Fruit fly (Drosophila melanogaster) whole organism, embryonic: ENCODE data around the gene CG4338.

Source experiments
- Aef1 ChIP-seq: fragments of 200-800 bp; sonication (Bioruptor generic); IDR thresholded peaks from 3 replicates; pipeline ENCODE4 v1.3.6; 2022; ENCODE audit warnings: missing biosample characterization, missing genetic modification characterization
- CG11696 ChIP-seq: fragments of 200-800 bp; sonication (Bioruptor generic); IDR thresholded peaks from 2 replicates; pipeline ENCODE4 v1.3.6; 2022; ENCODE audit warnings: missing biosample characterization, missing genetic modification characterization
- CG13775 ChIP-seq: fragments of 200-800 bp; sonication (Bioruptor generic); optimal IDR thresholded peaks from 3 replicates; lab custom pipeline; 2017; ENCODE audit warnings: missing biosample characterization, mild to moderate bottlenecking, missing genetic modification characterization
- CG13894 ChIP-seq: fragments of 200-800 bp; sonication (Bioruptor generic); optimal IDR thresholded peaks from 3 replicates; lab custom pipeline; 2018; ENCODE audit warnings: missing biosample characterization, mild to moderate bottlenecking, missing genetic modification characterization, moderate library complexity
- CG1529 ChIP-seq: fragments of 200-800 bp; sonication (Bioruptor generic); optimal IDR thresholded peaks from 3 replicates; lab custom pipeline; 2018; ENCODE audit warnings: missing biosample characterization, missing genetic modification characterization
- CG16863 ChIP-seq: fragments of 200-800 bp; sonication (Bioruptor generic); optimal IDR thresholded peaks from 3 replicates; lab custom pipeline; 2016; ENCODE audit warnings: missing biosample characterization, missing genetic modification characterization
- CG17359 ChIP-seq: fragments of 200-800 bp; sonication (Bioruptor generic); optimal IDR thresholded peaks from 3 replicates; lab custom pipeline; 2018; ENCODE audit warnings: missing biosample characterization, mild to moderate bottlenecking, missing genetic modification characterization, moderate library complexity
- CG2875 ChIP-seq: fragments of 200-800 bp; sonication (Bioruptor generic); optimal IDR thresholded peaks from 2 replicates; lab custom pipeline; 2017; ENCODE audit warnings: missing biosample characterization, mild to moderate bottlenecking, missing genetic modification characterization, missing genetic modification reagents
- CG30403 ChIP-seq: fragments of 200-800 bp; sonication (Bioruptor generic); optimal IDR thresholded peaks from 3 replicates; lab custom pipeline; 2016; ENCODE audit warnings: missing biosample characterization, missing genetic modification characterization
- CG4424 ChIP-seq: fragments of 200-800 bp; sonication (Bioruptor generic); optimal IDR thresholded peaks from 3 replicates; lab custom pipeline; 2016; ENCODE audit warnings: missing biosample characterization, missing genetic modification characterization
- CG4707 ChIP-seq: fragments of 200-800 bp; sonication (Bioruptor generic); optimal IDR thresholded peaks from 2 replicates; lab custom pipeline; 2018; ENCODE audit warnings: missing biosample characterization, mild to moderate bottlenecking, missing genetic modification characterization, moderate library complexity
- CG6175 ChIP-seq: fragments of 200-800 bp; sonication (Bioruptor generic); IDR thresholded peaks from 3 replicates; pipeline ENCODE4 v1.3.6; 2022; ENCODE audit warnings: missing biosample characterization, missing genetic modification characterization
- CG7271 ChIP-seq: fragments of 200-800 bp; sonication (Bioruptor generic); optimal IDR thresholded peaks from 2 replicates; lab custom pipeline; 2018; ENCODE audit warnings: missing biosample characterization, mild to moderate bottlenecking, missing genetic modification characterization, moderate library complexity
- CG9215 ChIP-seq: fragments of 200-800 bp; sonication (Bioruptor generic); IDR thresholded peaks from 2 replicates; pipeline ENCODE4 v1.3.6; 2022; ENCODE audit warnings: missing biosample characterization, missing genetic modification characterization
- CG9817 ChIP-seq: fragments of 200-800 bp; sonication (Bioruptor generic); optimal IDR thresholded peaks from 2 replicates; lab custom pipeline; 2018; ENCODE audit warnings: missing biosample characterization, mild to moderate bottlenecking, missing genetic modification characterization, moderate library complexity
- E2f1 ChIP-seq: fragments of 200-800 bp; sonication (Bioruptor generic); IDR thresholded peaks from 2 replicates; pipeline ENCODE4 v1.3.6; 2022; ENCODE audit warnings: missing biosample characterization, missing genetic modification characterization
- Gsc ChIP-seq: fragments of 200-800 bp; sonication (Bioruptor generic); IDR thresholded peaks from 2 replicates; pipeline ENCODE4 v1.3.6; 2022; ENCODE audit warnings: missing biosample characterization, missing genetic modification characterization
- HHEX ChIP-seq: fragments of 200-800 bp; sonication (Bioruptor generic); optimal IDR thresholded peaks from 3 replicates; lab custom pipeline; 2017; ENCODE audit warnings: missing biosample characterization, mild to moderate bottlenecking, missing genetic modification characterization, missing genetic modification reagents
- Hand ChIP-seq: fragments of 200-800 bp; sonication (Bioruptor generic); optimal IDR thresholded peaks from 2 replicates; lab custom pipeline; 2017; ENCODE audit warnings: mild to moderate bottlenecking, missing biosample characterization, missing genetic modification reagents, missing genetic modification characterization
- Hmx ChIP-seq: fragments of 200-800 bp; sonication (Bioruptor generic); optimal IDR thresholded peaks from 2 replicates; lab custom pipeline; 2016; ENCODE audit warnings: missing biosample characterization, missing genetic modification characterization
- Hsf ChIP-seq: fragments of 200-800 bp; sonication (Bioruptor generic); optimal IDR thresholded peaks from 3 replicates; lab custom pipeline; 2016; ENCODE audit warnings: missing biosample characterization, missing genetic modification characterization
- Jarid2 ChIP-seq: fragments of 200-800 bp; sonication (Bioruptor generic); optimal IDR thresholded peaks from 3 replicates; lab custom pipeline; 2017; ENCODE audit warnings: mild to moderate bottlenecking, missing biosample characterization, missing genetic modification reagents, missing genetic modification characterization
- Max ChIP-seq: fragments of 200-800 bp; sonication (Bioruptor generic); optimal IDR thresholded peaks from 2 replicates; lab custom pipeline; 2016; ENCODE audit warnings: missing biosample characterization, mild to moderate bottlenecking, missing genetic modification characterization
- Mes4 ChIP-seq: fragments of 200-800 bp; sonication (Bioruptor generic); optimal IDR thresholded peaks from 2 replicates; lab custom pipeline; 2016; ENCODE audit warnings: missing biosample characterization, missing genetic modification characterization
- Pdp1 ChIP-seq, 2 experiments: fragments of 200-800 bp; sonication (Bioruptor generic); optimal IDR thresholded peaks; 3 replicates each; lab custom pipeline; 2016; ENCODE audit warnings: missing biosample characterization in 2 of 2, missing genetic modification characterization in 2 of 2, mild to moderate bottlenecking in 1 of 2, moderate library complexity in 1 of 2
- Sox100B ChIP-seq: fragments of 200-800 bp; sonication (Bioruptor generic); optimal IDR thresholded peaks from 3 replicates; lab custom pipeline; 2018; ENCODE audit warnings: missing biosample characterization, mild to moderate bottlenecking, missing genetic modification characterization
- Taf1 ChIP-seq: fragments of 200-800 bp; sonication (Bioruptor generic); IDR thresholded peaks from 2 replicates; pipeline ENCODE4 v1.3.6; 2022; ENCODE audit warnings: missing biosample characterization, missing genetic modification characterization
- Tbp ChIP-seq: fragments of >200 bp; optimal IDR thresholded peaks from 2 replicates; lab custom pipeline; 2018; ENCODE audit warnings: missing biosample characterization, missing genetic modification characterization
- Usf ChIP-seq: fragments of 200-800 bp; sonication (Bioruptor generic); optimal IDR thresholded peaks from 2 replicates; lab custom pipeline; 2017; ENCODE audit warnings: missing genotype, missing biosample characterization, missing genetic modification characterization
- Xrp1 ChIP-seq: fragments of 200-800 bp; sonication (Bioruptor generic); IDR thresholded peaks from 2 replicates; pipeline ENCODE4 v1.3.6; 2022; ENCODE audit warnings: missing biosample characterization, missing genetic modification characterization
- ash1 ChIP-seq: fragments of 200-800 bp; sonication (Bioruptor generic); optimal IDR thresholded peaks from 2 replicates; lab custom pipeline; 2018; ENCODE audit warnings: missing biosample characterization, mild to moderate bottlenecking, missing genetic modification characterization
- chinmo ChIP-seq: fragments of 200-800 bp; sonication (Bioruptor generic); IDR thresholded peaks from 4 replicates; pipeline ENCODE4 v1.3.6; 2022; ENCODE audit warnings: missing biosample characterization, missing genetic modification characterization; ENCODE audit not compliant: partially characterized antibody
- dati ChIP-seq: fragments of 200-800 bp; sonication (Bioruptor generic); IDR thresholded peaks from 2 replicates; pipeline ENCODE4 v1.3.6; 2022; ENCODE audit warnings: missing biosample characterization, missing genetic modification characterization
- disco-r ChIP-seq: fragments of 200-800 bp; sonication (Bioruptor generic); optimal IDR thresholded peaks from 2 replicates; lab custom pipeline; 2016; ENCODE audit warnings: missing biosample characterization, missing genetic modification characterization
- exex ChIP-seq: fragments of 200-800 bp; sonication (Bioruptor generic); optimal IDR thresholded peaks from 4 replicates; lab custom pipeline; 2018; ENCODE audit warnings: missing biosample characterization, mild to moderate bottlenecking, missing genetic modification characterization, moderate library complexity
- gce ChIP-seq: fragments of 200-800 bp; sonication (Bioruptor generic); IDR thresholded peaks from 3 replicates; pipeline ENCODE4 v1.3.6; 2022; ENCODE audit warnings: missing biosample characterization, missing genetic modification characterization
- gcm ChIP-seq: fragments of 200-800 bp; sonication (Bioruptor generic); optimal IDR thresholded peaks from 2 replicates; lab custom pipeline; 2019; ENCODE audit warnings: missing biosample characterization, mild to moderate bottlenecking, missing genetic modification characterization, moderate library complexity
- grau ChIP-seq: fragments of 200-800 bp; optimal IDR thresholded peaks from 3 replicates; lab custom pipeline; 2019; ENCODE audit warnings: missing biosample characterization, mild to moderate bottlenecking, missing genetic modification characterization, moderate library complexity
- ind ChIP-seq: fragments of 200-800 bp; sonication (Bioruptor generic); optimal IDR thresholded peaks from 3 replicates; lab custom pipeline; 2016; ENCODE audit warnings: missing biosample characterization, missing genetic modification characterization
- kay ChIP-seq: fragments of 200-800 bp; sonication (Bioruptor generic); optimal IDR thresholded peaks from 2 replicates; lab custom pipeline; 2016; ENCODE audit warnings: missing biosample characterization, missing genetic modification characterization
- lmd ChIP-seq: fragments of 200-800 bp; sonication (Bioruptor generic); IDR thresholded peaks from 2 replicates; pipeline ENCODE4 v1.3.6; 2022; ENCODE audit warnings: missing biosample characterization, missing genetic modification characterization
- mam ChIP-seq: fragments of 200-800 bp; sonication (Bioruptor generic); optimal IDR thresholded peaks from 3 replicates; lab custom pipeline; 2016; ENCODE audit warnings: missing biosample characterization, missing genetic modification characterization
- pfk ChIP-seq: fragments of 200-800 bp; sonication (Bioruptor generic); optimal IDR thresholded peaks from 2 replicates; lab custom pipeline; 2018; ENCODE audit warnings: missing biosample characterization, mild to moderate bottlenecking, missing genetic modification characterization, moderate library complexity
- psq ChIP-seq: fragments of 200-800 bp; sonication (Bioruptor generic); optimal IDR thresholded peaks from 2 replicates; lab custom pipeline; 2017; ENCODE audit warnings: missing biosample characterization, missing genetic modification characterization
- pum ChIP-seq: fragments of 200-800 bp; sonication (Bioruptor generic); optimal IDR thresholded peaks from 2 replicates; lab custom pipeline; 2016; ENCODE audit warnings: missing biosample characterization, missing genetic modification characterization
- stwl ChIP-seq: fragments of 200-800 bp; sonication (Bioruptor generic); optimal IDR thresholded peaks from 3 replicates; lab custom pipeline; 2018; ENCODE audit warnings: missing biosample characterization, mild to moderate bottlenecking, missing genetic modification characterization, moderate library complexity
- sug ChIP-seq: fragments of 200-800 bp; optimal IDR thresholded peaks from 2 replicates; lab custom pipeline; 2019; ENCODE audit warnings: missing biosample characterization, mild to moderate bottlenecking, missing genetic modification characterization, moderate library complexity
- tap ChIP-seq: fragments of 200-800 bp; optimal IDR thresholded peaks from 3 replicates; lab custom pipeline; 2019; ENCODE audit warnings: missing biosample characterization, mild to moderate bottlenecking, missing genetic modification characterization, moderate library complexity
- tll ChIP-seq, 2 experiments: fragments of 200-800 bp in 1 of 2; fragments of >200 bp in 1 of 2; sonication (Bioruptor generic) in 1 of 2; optimal IDR thresholded peaks; 2 replicates each; lab custom pipeline; 2017 to 2019; ENCODE audit warnings: missing biosample characterization in 2 of 2, missing genetic modification characterization in 2 of 2, mild to moderate bottlenecking in 1 of 2, moderate library complexity in 1 of 2
- unc-4 ChIP-seq: fragments of 200-800 bp; sonication (Bioruptor generic); IDR thresholded peaks from 2 replicates; pipeline ENCODE4 v1.3.6; 2022; ENCODE audit warnings: missing biosample characterization, missing genetic modification characterization; ENCODE audit not compliant: partially characterized antibody

CG4338 gene

dm6 chr3R:15265406-15266040 lies 9.8 kb upstream of the CG4338 start, which contains the start of gene ATPsynO (continued):
- TF ChIP-seq CG16863 (GFP tag; lab: Kevin White, UChicago) (no peak), CG7271 (peak; percentile 12), Taf1 (no peak), unc-4 (GFP tag; lab: Robert Waterston, UW) (peak; percentile 20; the same call in 1 of the 2 replicates), CG4707 (GFP tag; lab: Kevin White, UChicago) (no peak), grau (tag; lab: Kevin White, UChicago) (peak; percentile 44), HHEX (GFP tag; lab: Kevin White, UChicago) (no peak), tap (tag; lab: Kevin White, UChicago) (no peak), stwl (peak; percentile 80), Aef1 (no peak), CG13894 (tag; lab: Kevin White, UChicago) (no peak), CG2875 (GFP tag; lab: Kevin White, UChicago) (no peak), kay (no peak), Sox100B (no peak), CG11696 (GFP tag; lab: Robert Waterston, UW) (no peak), CG6175 (no peak), Xrp1 (GFP tag; lab: Robert Waterston, UW) (0 out of 2 replicates have a peak, but pooled peaks have one; percentile 14), Gsc (GFP tag; lab: Robert Waterston, UW) (no peak), psq (GFP tag; lab: Kevin White, UChicago) (no peak), chinmo (GFP tag; lab: Robert Waterston, UW) (peak; percentile 59; the same call in 1 of the 4 replicates), CG4424 (GFP tag; lab: Kevin White, UChicago) (no peak), Pdp1 (GFP tag; optimal IDR thresholded peaks at IDR 0.05; lab: Kevin White, UChicago) (peak in 1 of 2 experiments; percentile 99), CG9215 (GFP tag; lab: Robert Waterston, UW) (no peak), dati (GFP tag; lab: Robert Waterston, UW) (no peak), gcm (GFP tag; lab: Kevin White, UChicago) (peak; percentile 29), Hsf (GFP tag; lab: Kevin White, UChicago) (peak; percentile 14), Jarid2 (GFP tag; lab: Kevin White, UChicago) (no peak), ash1 (GFP tag; lab: Kevin White, UChicago) (no peak), Tbp (GFP tag; lab: Kevin White, UChicago) (no peak), sug (tag; lab: Kevin White, UChicago) (peak; percentile 64), Mes4 (GFP tag; lab: Kevin White, UChicago) (no peak), CG9817 (tag; lab: Kevin White, UChicago) (no peak), CG30403 (GFP tag; lab: Kevin White, UChicago) (peak; percentile 17), ind (GFP tag; lab: Kevin White, UChicago) (no peak), Max (GFP tag; lab: Kevin White, UChicago) (peak; percentile 8), Usf (GFP tag; lab: Kevin White, UChicago) (no peak), disco-r (GFP tag; lab: Kevin White, UChicago) (no peak), E2f1 (GFP tag; lab: Robert Waterston, UW) (no peak), pum (GFP tag; lab: Kevin White, UChicago) (no peak), Hmx (no peak), mam (peak; percentile 37), pfk (GFP tag; lab: Kevin White, UChicago) (no peak), lmd (no peak), exex (no peak), CG13775 (GFP tag; lab: Kevin White, UChicago) (no peak), gce (no peak), CG17359 (tag; lab: Kevin White, UChicago) (no peak), Hand (GFP tag; lab: Kevin White, UChicago) (no peak), tll (GFP tag; optimal IDR thresholded peaks at IDR 0.05; lab: Kevin White, UChicago) (peak in 1 of 2 experiments; percentile 13), CG1529 (no peak)
